Worm (Caenorhabditis elegans): ENCODE data around the gene srw-112.

- no peak for TF ChIP-seq nhr-237 (tag; optimal IDR thresholded peaks at IDR 0.05)
- TF ChIP-seq snpc-4 (tag; optimal IDR thresholded peaks at IDR 0.05) = no peak
- TF ChIP-seq unc-62 (GFP tag; optimal IDR thresholded peaks at IDR 0.05) = no peak
- TF ChIP-seq mab-5 (tag; optimal IDR thresholded peaks at IDR 0.05) = no peak
- no peak for TF ChIP-seq ceh-39 (tag; optimal IDR thresholded peaks at IDR 0.05)
- TF ChIP-seq nhr-12 (tag; optimal IDR thresholded peaks at IDR 0.05) = no peak
These were observed 15.4 kb upstream of the srw-112 start, which contains the start of gene irld-12 for ce11 chrV:3021306-3021705.

Data from whole organism, mixed stage, embryonic.